Fruit fly (Drosophila melanogaster) whole organism, adult: Measurements from ENCODE around the gene PGAP2.

Source experiments
- CG14711 ChIP-seq: fragments of 200-800 bp; sonication (Bioruptor generic); optimal IDR thresholded peaks from 2 replicates; lab custom pipeline; 2018; ENCODE audit warnings: missing biosample characterization, mild to moderate bottlenecking, missing genetic modification characterization, moderate library complexity
- CG1620 ChIP-seq: fragments of 200-800 bp; sonication (Bioruptor generic); optimal IDR thresholded peaks from 2 replicates; lab custom pipeline; 2016; ENCODE audit warnings: missing biosample characterization, missing genetic modification characterization
- CG7101 ChIP-seq: fragments of 200-800 bp; sonication (Bioruptor generic); optimal IDR thresholded peaks from 2 replicates; lab custom pipeline; 2018; ENCODE audit warnings: missing biosample characterization, mild to moderate bottlenecking, missing genetic modification characterization, moderate library complexity
- Clk ChIP-seq: fragments of 200-800 bp; sonication (Bioruptor generic); optimal IDR thresholded peaks from 2 replicates; lab custom pipeline; 2017; ENCODE audit warnings: missing biosample characterization, missing genetic modification characterization
- Crg-1 ChIP-seq: fragments of 200-800 bp; sonication (Bioruptor generic); optimal IDR thresholded peaks from 2 replicates; lab custom pipeline; 2016; ENCODE audit warnings: missing biosample characterization, missing genetic modification characterization
- Hr96 ChIP-seq: fragments of 200-800 bp; sonication (Bioruptor generic); optimal IDR thresholded peaks from 2 replicates; lab custom pipeline; 2016; ENCODE audit warnings: missing biosample characterization, missing genetic modification characterization
- Mnt ChIP-seq: fragments of 200-800 bp; sonication (Bioruptor generic); optimal IDR thresholded peaks from 2 replicates; lab custom pipeline; 2016; ENCODE audit warnings: missing biosample characterization, mild to moderate bottlenecking, missing genetic modification characterization
- kay ChIP-seq: fragments of 200-800 bp; sonication (Bioruptor generic); peaks from one replicate; lab custom pipeline; 2016; ENCODE audit warnings: missing biosample characterization, missing genetic modification characterization, borderline replicate concordance
- pad ChIP-seq: fragments of 200-800 bp; sonication (Bioruptor generic); optimal IDR thresholded peaks from 3 replicates; lab custom pipeline; 2017; ENCODE audit warnings: missing biosample characterization, missing genetic modification characterization, mild to moderate bottlenecking, moderate library complexity, missing genetic modification reagents
- tj ChIP-seq: fragments of 200-800 bp; sonication (Bioruptor generic); optimal IDR thresholded peaks from 3 replicates; lab custom pipeline; 2017; ENCODE audit warnings: missing biosample characterization, mild to moderate bottlenecking, missing genetic modification characterization, moderate library complexity

DNA sequence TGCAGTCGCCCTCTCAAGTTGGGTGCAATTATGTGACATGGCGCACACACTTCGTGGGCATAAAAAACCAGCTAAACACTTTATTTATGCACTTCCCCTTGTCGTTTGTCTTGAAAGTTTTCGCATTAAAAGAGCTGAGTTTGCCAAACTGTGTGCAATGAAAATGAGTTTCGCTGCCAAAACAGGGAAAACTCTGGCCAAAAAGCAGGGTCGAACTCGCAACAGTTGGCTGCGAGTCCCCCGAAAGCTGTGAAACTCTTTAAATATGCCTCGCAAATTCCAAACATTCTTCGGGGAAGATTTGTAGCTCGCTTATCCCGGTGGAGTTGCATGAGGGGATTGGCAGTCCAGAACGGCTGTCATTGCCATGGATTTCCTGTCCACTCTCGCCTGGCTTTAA, 39.1 kb downstream of the PGAP2 start, which contains the start of gene Gr21a:
- TF ChIP-seq tj (GFP tag; lab: Kevin White, UChicago) (no peak), CG7101 (tag; lab: Kevin White, UChicago) (no peak), CG14711 (tag; lab: Kevin White, UChicago) (no peak), Hr96 (GFP tag; lab: Kevin White, UChicago) (no peak), Crg-1 (GFP tag; lab: Kevin White, UChicago) (no peak), pad (GFP tag; lab: Kevin White, UChicago) (no peak), kay (GFP tag; lab: Kevin White, UChicago) (no peak), Clk (GFP tag; lab: Kevin White, UChicago) (no peak), CG1620 (GFP tag; lab: Kevin White, UChicago) (no peak), Mnt (GFP tag; lab: Kevin White, UChicago) (no peak)
